Worm (Caenorhabditis elegans) whole organism, L4 larva: Measurements from ENCODE around the gene T05H4.15.

Experiments
- F10B5.3 ChIP-seq: sonication (generic microtip); optimal IDR thresholded peaks from 2 replicates; lab custom pipeline; 2016; ENCODE audit warnings: mild to moderate bottlenecking, missing genetic modification characterization, missing compliant biosample characterization
- F26F4.8 ChIP-seq: fragments of 200-800 bp; sonication (Bioruptor generic); conservative IDR thresholded peaks from 2 replicates; pipeline ENCODE4 v1.3.6; 2022; ENCODE audit warnings: missing genetic modification characterization, missing compliant biosample characterization
- F37D6.2 ChIP-seq: sonication (generic microtip); optimal IDR thresholded peaks from 2 replicates; lab custom pipeline; 2016; ENCODE audit warnings: mild to moderate bottlenecking, missing genetic modification characterization, missing compliant biosample characterization
- F44E2.7 ChIP-seq: fragments of 200-800 bp; sonication (Bioruptor generic); IDR thresholded peaks from 2 replicates; pipeline ENCODE4 v2.1.2; 2022; ENCODE audit warnings: missing genetic modification characterization, missing compliant biosample characterization
- Y105C5A.15 ChIP-seq: fragments of 200-800 bp; sonication (Bioruptor generic); IDR thresholded peaks from 2 replicates; pipeline ENCODE4 v1.3.6; 2022; ENCODE audit warnings: missing genetic modification characterization, missing compliant biosample characterization
- Y48G9A.11 ChIP-seq: fragments of 200-800 bp; sonication (Bioruptor generic); IDR thresholded peaks from 2 replicates; pipeline ENCODE4 v1.3.6; 2022; ENCODE audit warnings: missing genetic modification reagents, missing genetic modification characterization, missing compliant biosample characterization
- ZK546.5 ChIP-seq, 2 experiments: sonication (generic microtip); optimal IDR thresholded peaks; 2 replicates each; lab custom pipeline; 2017; ENCODE audit warnings: missing biosample characterization in 2 of 2, missing genetic modification characterization in 2 of 2
- aha-1 ChIP-seq: fragments of 150-350 bp; peaks from one replicate; lab custom pipeline; 2014; ENCODE audit warnings: missing biosample characterization, missing genetic modification characterization
- ama-1 ChIP-seq: fragments of 150-350 bp; optimal IDR thresholded peaks from 2 replicates; lab custom pipeline; 2014; ENCODE audit warnings: inconsistent platforms, mixed read lengths
- ceh-20 ChIP-seq: fragments of 200-800 bp; sonication (Bioruptor generic); IDR thresholded peaks from 2 replicates; pipeline ENCODE4 v1.3.6; 2022; ENCODE audit warnings: missing genetic modification reagents, missing genetic modification characterization, missing compliant biosample characterization
- ceh-28 ChIP-seq: fragments of 150-350 bp; optimal IDR thresholded peaks from 2 replicates; lab custom pipeline; 2014; ENCODE audit warnings: missing biosample characterization, missing genetic modification reagents, missing genetic modification characterization
- ces-1 ChIP-seq: fragments of 150-350 bp; sonication (generic microtip); optimal IDR thresholded peaks from 4 replicates; lab custom pipeline; 2014; ENCODE audit warnings: missing biosample characterization, missing genetic modification reagents, missing genetic modification characterization
- cey-2 ChIP-seq: sonication (generic microtip); optimal IDR thresholded peaks from 3 replicates; lab custom pipeline; 2017; ENCODE audit warnings: missing genetic modification characterization, mild to moderate bottlenecking, missing compliant biosample characterization, antibody characterized with exemption, borderline replicate concordance; ENCODE audit not compliant: insufficient read depth
- daf-8 ChIP-seq: fragments of 200-800 bp; sonication (Bioruptor generic); IDR thresholded peaks from 2 replicates; pipeline ENCODE4 v1.3.6; 2022; ENCODE audit warnings: missing genetic modification characterization, missing compliant biosample characterization
- dmd-6 ChIP-seq: fragments of 200-800 bp; sonication (Bioruptor generic); IDR thresholded peaks from 2 replicates; pipeline ENCODE4 v1.3.6; 2022; ENCODE audit warnings: missing genetic modification reagents, missing genetic modification characterization, missing compliant biosample characterization
- dpl-1 ChIP-seq: fragments of 150-350 bp; optimal IDR thresholded peaks from 2 replicates; lab custom pipeline; 2014; ENCODE audit warnings: missing biosample characterization, missing genetic modification reagents, missing genetic modification characterization
- egl-43 ChIP-seq: fragments of 200-800 bp; sonication (Bioruptor generic); IDR thresholded peaks from 2 replicates; pipeline ENCODE4 v1.3.6; 2022; ENCODE audit warnings: missing genetic modification reagents, missing genetic modification characterization, missing compliant biosample characterization
- fos-1 ChIP-seq: fragments of 150-350 bp; optimal IDR thresholded peaks from 2 replicates; lab custom pipeline; 2014; ENCODE audit warnings: missing biosample characterization, missing genetic modification characterization
- hif-1 ChIP-seq, 2 experiments: sonication (generic microtip); optimal IDR thresholded peaks; 2 replicates each; lab custom pipeline; 2016 to 2017; ENCODE audit warnings: missing compliant biosample characterization in 2 of 2, missing genetic modification characterization in 2 of 2, missing genetic modification reagents in 2 of 2, missing genotype in 2 of 2, mild to moderate bottlenecking in 1 of 2
- hlh-11 ChIP-seq: fragments of 200-800 bp; sonication (Bioruptor generic); optimal IDR thresholded peaks from 2 replicates; lab custom pipeline; 2018; ENCODE audit warnings: mild to moderate bottlenecking, missing genetic modification characterization, missing compliant biosample characterization
- hlh-30 ChIP-seq: sonication (generic microtip); optimal IDR thresholded peaks from 2 replicates; lab custom pipeline; 2017; ENCODE audit warnings: antibody characterized with exemption, mild to moderate bottlenecking, missing genetic modification characterization, missing compliant biosample characterization; ENCODE audit not compliant: insufficient read depth
- hmg-1.1 ChIP-seq: fragments of 200-800 bp; sonication (Bioruptor generic); IDR thresholded peaks from 2 replicates; pipeline ENCODE4 v1.3.6; 2022; ENCODE audit warnings: missing genetic modification reagents, missing genetic modification characterization, missing compliant biosample characterization
- jun-1 ChIP-seq: fragments of 150-350 bp; optimal IDR thresholded peaks from 2 replicates; lab custom pipeline; 2014; ENCODE audit warnings: missing biosample characterization, missing genetic modification reagents, missing genetic modification characterization
- lin-1 ChIP-seq: fragments of 200-800 bp; sonication (Bioruptor generic); IDR thresholded peaks from 2 replicates; pipeline ENCODE4 v1.3.6; 2022; ENCODE audit warnings: missing genetic modification reagents, missing genetic modification characterization, missing compliant biosample characterization
- lin-13 ChIP-seq: fragments of 150-350 bp; optimal IDR thresholded peaks from 2 replicates; lab custom pipeline; 2014; ENCODE audit warnings: missing biosample characterization, missing genetic modification reagents, missing genetic modification characterization
- lin-29 ChIP-seq: fragments of 200-800 bp; sonication (Bioruptor generic); IDR thresholded peaks from 2 replicates; pipeline ENCODE4 v1.3.6; 2022; ENCODE audit warnings: missing genetic modification reagents, missing genetic modification characterization, missing compliant biosample characterization
- lin-38 ChIP-seq: fragments of 200-800 bp; sonication (Bioruptor generic); IDR thresholded peaks from 2 replicates; pipeline ENCODE4 v1.3.6; 2022; ENCODE audit warnings: missing genetic modification reagents, missing genetic modification characterization, missing compliant biosample characterization
- madf-5 ChIP-seq, 2 experiments: fragments of 200-800 bp; sonication (Bioruptor generic); IDR thresholded peaks; 2 replicates each; pipeline ENCODE4 v1.3.6; 2022; ENCODE audit warnings: missing compliant biosample characterization in 2 of 2, missing genetic modification characterization in 2 of 2
- madf-9 ChIP-seq: fragments of 200-800 bp; sonication (Bioruptor generic); conservative IDR thresholded peaks from 2 replicates; pipeline ENCODE4 v1.3.6; 2022; ENCODE audit warnings: missing genetic modification reagents, missing genetic modification characterization, missing compliant biosample characterization
- mdl-1 ChIP-seq, 2 experiments: fragments of 150-350 bp in 1 of 2; sonication (generic microtip) in 1 of 2; optimal IDR thresholded peaks; 2 replicates each; lab custom pipeline; 2014 to 2017; ENCODE audit warnings: missing biosample characterization in 2 of 2, missing genetic modification characterization in 2 of 2
- mep-1 ChIP-seq: fragments of 150-350 bp; sonication (generic microtip); optimal IDR thresholded peaks from 3 replicates; lab custom pipeline; 2014; ENCODE audit warnings: missing biosample characterization, missing genetic modification characterization
- nhr-102 ChIP-seq: sonication (generic microtip); optimal IDR thresholded peaks from 2 replicates; lab custom pipeline; 2016; ENCODE audit warnings: mild to moderate bottlenecking, missing genetic modification characterization, moderate library complexity, missing compliant biosample characterization
- nhr-11 ChIP-seq: fragments of 150-350 bp; optimal IDR thresholded peaks from 2 replicates; lab custom pipeline; 2014; ENCODE audit warnings: missing biosample characterization, missing genetic modification characterization
- nhr-237 ChIP-seq: sonication (generic microtip); optimal IDR thresholded peaks from 2 replicates; lab custom pipeline; 2017; ENCODE audit warnings: missing biosample characterization, missing genetic modification characterization
- nhr-76 ChIP-seq: fragments of 150-350 bp; optimal IDR thresholded peaks from 2 replicates; lab custom pipeline; 2014; ENCODE audit warnings: missing biosample characterization, missing genetic modification characterization
- pha-4 ChIP-seq, 2 experiments: fragments of 150-350 bp in 1 of 2; fragments of 200-800 bp in 1 of 2; sonication (Bioruptor generic) in 1 of 2; IDR thresholded peaks in 1 of 2; optimal IDR thresholded peaks in 1 of 2; 2 replicates each; pipeline versions ENCODE4 v1.3.6 to Lab custom; 2014 to 2022; ENCODE audit warnings: missing genetic modification characterization in 2 of 2, missing genetic modification reagents in 2 of 2, missing biosample characterization in 1 of 2, missing compliant biosample characterization in 1 of 2
- php-3 ChIP-seq: fragments of 200-800 bp; sonication (Bioruptor generic); IDR thresholded peaks from 2 replicates; pipeline ENCODE4 v1.3.6; 2022; ENCODE audit warnings: missing genetic modification reagents, missing genetic modification characterization, missing compliant biosample characterization
- pqm-1 ChIP-seq: sonication (generic microtip); optimal IDR thresholded peaks from 2 replicates; lab custom pipeline; 2017; ENCODE audit warnings: missing biosample characterization, missing genetic modification characterization
- rbr-2 ChIP-seq: sonication (generic microtip); optimal IDR thresholded peaks from 2 replicates; lab custom pipeline; 2016; ENCODE audit warnings: missing genotype, missing genetic modification characterization, missing compliant biosample characterization
- sdz-12 ChIP-seq: fragments of 200-800 bp; sonication (Bioruptor generic); optimal IDR thresholded peaks from 2 replicates; lab custom pipeline; 2018; ENCODE audit warnings: mild to moderate bottlenecking, missing genetic modification characterization, missing compliant biosample characterization
- set-16 ChIP-seq: fragments of 200-800 bp; sonication (Bioruptor generic); IDR thresholded peaks from 2 replicates; pipeline ENCODE4 v1.3.6; 2022; ENCODE audit warnings: missing genetic modification reagents, missing genetic modification characterization, missing compliant biosample characterization
- spr-1 ChIP-seq: sonication (generic microtip); optimal IDR thresholded peaks from 2 replicates; lab custom pipeline; 2016; ENCODE audit warnings: mild to moderate bottlenecking, missing genetic modification characterization, missing compliant biosample characterization
- spr-3 ChIP-seq: fragments of 200-800 bp; sonication (Bioruptor generic); optimal IDR thresholded peaks from 2 replicates; lab custom pipeline; 2018; ENCODE audit warnings: mild to moderate bottlenecking, missing genetic modification characterization, missing compliant biosample characterization
- tag-97 ChIP-seq: fragments of 200-800 bp; sonication (Bioruptor generic); IDR thresholded peaks from 2 replicates; pipeline ENCODE4 v1.3.6; 2022; ENCODE audit warnings: missing genetic modification characterization, missing compliant biosample characterization
- tra-1 ChIP-seq: fragments of 200-800 bp; sonication (Bioruptor generic); IDR thresholded peaks from 2 replicates; pipeline ENCODE4 v1.3.6; 2022; ENCODE audit warnings: missing genetic modification reagents, missing genetic modification characterization, missing compliant biosample characterization
- unc-39 ChIP-seq: sonication (generic microtip); optimal IDR thresholded peaks from 2 replicates; lab custom pipeline; 2017; ENCODE audit warnings: missing biosample characterization, missing genetic modification characterization
- unc-62 ChIP-seq, 3 experiments: fragments of 150-350 bp in 1 of 3; sonication (generic microtip); optimal IDR thresholded peaks in 2 of 3; peaks in 1 of 3; 1 replicate in 1 of 3; 2 replicates in 2 of 3; lab custom pipeline; 2014 to 2017; ENCODE audit warnings: missing biosample characterization in 3 of 3, missing genetic modification characterization in 3 of 3, missing genetic modification reagents in 3 of 3, missing genotype in 1 of 3
- vab-7 ChIP-seq: fragments of 200-800 bp; sonication (Bioruptor generic); IDR thresholded peaks from 2 replicates; pipeline ENCODE4 v1.3.6; 2022; ENCODE audit warnings: missing genetic modification reagents, missing genetic modification characterization, missing compliant biosample characterization
- zip-11 ChIP-seq: fragments of 200-800 bp; sonication (Bioruptor generic); IDR thresholded peaks from 2 replicates; pipeline ENCODE4 v1.3.6; 2022; ENCODE audit warnings: missing genetic modification characterization, missing compliant biosample characterization

Gene T05H4.15

ce11 chrV:6430526-6431371, 10.8 kb downstream of the T05H4.15 start:
- TF ChIP-seq jun-1 (tag; lab: Kevin White, UChicago) (no peak), hlh-30 (peak; percentile 39), zip-11 (GFP tag; lab: Robert Waterston, UW) (no peak), ces-1 (no peak), Y105C5A.15 (GFP tag; lab: Robert Waterston, UW) (no peak), sdz-12 (GFP tag; lab: Kevin White, UChicago) (no peak), nhr-76 (no peak), lin-29 (no peak), nhr-11 (tag; lab: Kevin White, UChicago) (no peak), spr-1 (no peak), ceh-28 (tag; lab: Kevin White, UChicago) (no peak), lin-38 (0 out of 2 replicates have a peak, but pooled peaks have one; percentile 13), pha-4 (GFP tag; IDR thresholded peaks at IDR 0.05; lab: Robert Waterston, UW) (no peak), pha-4 (tag; optimal IDR thresholded peaks at IDR 0.05; lab: Kevin White, UChicago) (no peak), F44E2.7 (GFP tag; lab: Robert Waterston, UW) (no peak), hmg-1.1 (no peak), dmd-6 (GFP tag; lab: Robert Waterston, UW) (no peak; the same call in 1 of the 2 replicates), madf-5 (GFP tag; IDR thresholded peaks at IDR 0.05; lab: Robert Waterston, UW) (no peak), hlh-11 (tag; lab: Kevin White, UChicago) (peak; percentile 23), cey-2 (tag; lab: Kevin White, UChicago) (no peak), aha-1 (tag; lab: Kevin White, UChicago) (peak; percentile 10), php-3 (GFP tag; lab: Robert Waterston, UW) (no peak), unc-62 (GFP tag; optimal IDR thresholded peaks at IDR 0.05 in 1 of 2; lab: Kevin White, UChicago) (peak in 1 of 2 experiments; percentile 83), unc-62 (tag; optimal IDR thresholded peaks at IDR 0.05; lab: Kevin White, UChicago) (no peak), vab-7 (GFP tag; lab: Robert Waterston, UW) (no peak), ZK546.5 (tag; optimal IDR thresholded peaks at IDR 0.05; lab: Kevin White, UChicago) (no peak), dpl-1 (GFP tag; lab: Kevin White, UChicago) (no peak), nhr-102 (no peak), lin-1 (no peak), nhr-237 (tag; lab: Kevin White, UChicago) (no peak), F37D6.2 (tag; lab: Kevin White, UChicago) (no peak), rbr-2 (no peak), set-16 (GFP tag; lab: Robert Waterston, UW) (no peak), mdl-1 (tag; optimal IDR thresholded peaks at IDR 0.05; lab: Kevin White, UChicago) (peak in 1 of 2 experiments; percentile 7), spr-3 (GFP tag; lab: Kevin White, UChicago) (no peak), Y48G9A.11 (no peak), lin-13 (no peak), egl-43 (GFP tag; lab: Robert Waterston, UW) (no peak), madf-9 (GFP tag; lab: Robert Waterston, UW) (no peak), unc-39 (tag; lab: Kevin White, UChicago) (no peak), pqm-1 (peak; percentile 65), F10B5.3 (tag; lab: Kevin White, UChicago) (no peak), hif-1 (tag; optimal IDR thresholded peaks at IDR 0.05; lab: Kevin White, UChicago) (no peak), tag-97 (GFP tag; lab: Robert Waterston, UW) (no peak), tra-1 (GFP tag; lab: Robert Waterston, UW) (no peak), fos-1 (tag; lab: Kevin White, UChicago) (no peak), ceh-20 (GFP tag; lab: Robert Waterston, UW) (no peak), ama-1 (lab: Kevin White, UChicago) (no peak), F26F4.8 (no peak), mep-1 (tag; lab: Kevin White, UChicago) (peak; percentile 32), daf-8 (GFP tag; lab: Robert Waterston, UW) (no peak)
